Worm (Caenorhabditis elegans): ENCODE measurements around the gene mff-1.

DNA sequence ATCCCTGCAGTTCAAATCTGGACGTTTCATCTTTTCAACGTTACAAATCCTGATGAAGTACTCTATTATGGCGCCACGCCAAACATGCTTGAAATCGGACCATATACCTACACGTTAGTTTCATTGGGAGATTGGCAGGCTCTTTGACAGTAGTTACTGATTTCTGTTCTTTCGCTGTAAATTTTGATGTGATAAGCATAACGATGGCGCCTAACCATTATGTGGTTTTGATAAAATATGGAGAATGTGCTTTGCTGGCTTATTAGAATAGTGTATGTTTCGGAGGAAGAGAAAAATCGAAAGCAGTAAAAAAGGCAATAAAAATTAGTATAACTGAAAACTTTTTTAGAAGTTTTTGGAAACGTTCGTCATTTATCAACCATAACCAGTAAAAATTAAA lies 4.3 kb downstream of the mff-1 start:
- TF ChIP-seq B0310.2 (tag; optimal IDR thresholded peaks at IDR 0.05) (no peak), aly-1 (tag; optimal IDR thresholded peaks at IDR 0.05) (no peak), tbx-11 (GFP tag; IDR thresholded peaks at IDR 0.05) (no peak), ama-1 (optimal IDR thresholded peaks at IDR 0.05) (no peak), tra-4 (tag; optimal IDR thresholded peaks at IDR 0.05) (no peak), sea-1 (GFP tag; conservative IDR thresholded peaks at IDR 0.05) (no peak), flt-1 (GFP tag; IDR thresholded peaks at IDR 0.05) (no peak), tbx-37 (GFP tag; conservative IDR thresholded peaks at IDR 0.05) (no peak), hnd-1 (tag; optimal IDR thresholded peaks at IDR 0.05) (no peak)

All from whole organism, early embryonic.